Worm (Caenorhabditis elegans) whole organism, late embryonic: ENCODE data around the gene adh-1.

Experiments
- F13H6.1 ChIP-seq: sonication (generic microtip); optimal IDR thresholded peaks from 2 replicates; lab custom pipeline; 2016; ENCODE audit warnings: missing genetic modification characterization, missing compliant biosample characterization
- ama-1 ChIP-seq: fragments of 150-350 bp; optimal IDR thresholded peaks from 2 replicates; lab custom pipeline; 2014
- ceh-31 ChIP-seq: sonication (generic microtip); optimal IDR thresholded peaks from 2 replicates; lab custom pipeline; 2016; ENCODE audit warnings: missing genetic modification characterization, missing compliant biosample characterization
- ceh-9 ChIP-seq: sonication (generic microtip); optimal IDR thresholded peaks from 2 replicates; lab custom pipeline; 2016; ENCODE audit warnings: mild to moderate bottlenecking, missing genetic modification characterization, inconsistent platforms, missing compliant biosample characterization
- dmd-4 ChIP-seq: sonication (generic microtip); optimal IDR thresholded peaks from 2 replicates; lab custom pipeline; 2016; ENCODE audit warnings: borderline replicate concordance, missing genetic modification characterization, missing compliant biosample characterization
- ets-4 ChIP-seq: sonication (generic microtip); optimal IDR thresholded peaks from 2 replicates; lab custom pipeline; 2016; ENCODE audit warnings: missing genetic modification characterization, missing compliant biosample characterization
- fkh-10 ChIP-seq: fragments of 150-350 bp; optimal IDR thresholded peaks from 2 replicates; lab custom pipeline; 2014; ENCODE audit warnings: missing biosample characterization, missing genetic modification reagents, missing genetic modification characterization
- hlh-13 ChIP-seq: fragments of 200-800 bp; sonication (Bioruptor generic); optimal IDR thresholded peaks from 2 replicates; lab custom pipeline; 2018; ENCODE audit warnings: mild to moderate bottlenecking, missing genetic modification characterization, missing compliant biosample characterization
- nhr-11 ChIP-seq: fragments of 150-350 bp; optimal IDR thresholded peaks from 2 replicates; lab custom pipeline; 2014; ENCODE audit warnings: missing biosample characterization, missing genetic modification characterization
- pros-1 ChIP-seq: fragments of 150-350 bp; optimal IDR thresholded peaks from 2 replicates; lab custom pipeline; 2014; ENCODE audit warnings: missing biosample characterization, missing genetic modification reagents, missing genetic modification characterization
- tbx-2 ChIP-seq: sonication (generic microtip); optimal IDR thresholded peaks from 2 replicates; lab custom pipeline; 2016; ENCODE audit warnings: missing genetic modification characterization, missing compliant biosample characterization
- unc-3 ChIP-seq, 2 experiments: fragments of 200-800 bp in 1 of 2; sonication (Bioruptor generic) in 1 of 2; sonication (generic microtip) in 1 of 2; conservative IDR thresholded peaks in 1 of 2; optimal IDR thresholded peaks in 1 of 2; 2 replicates each; pipeline versions ENCODE4 v1.3.6 to Lab custom; 2016 to 2022; ENCODE audit warnings: missing compliant biosample characterization in 2 of 2, missing genetic modification characterization in 2 of 2, missing genetic modification reagents in 1 of 2
- unc-86 ChIP-seq: sonication (generic microtip); optimal IDR thresholded peaks from 2 replicates; lab custom pipeline; 2016; ENCODE audit warnings: missing genetic modification characterization, missing compliant biosample characterization
- ztf-16 ChIP-seq: sonication (generic microtip); optimal IDR thresholded peaks from 2 replicates; lab custom pipeline; 2017; ENCODE audit warnings: missing genetic modification characterization, missing compliant biosample characterization

ce11 chrV:11897604-11898003, 9.6 kb downstream of the adh-1 start:
- no peak for TF ChIP-seq nhr-11 (tag; lab: Kevin White, UChicago)
- no peak for TF ChIP-seq ztf-16 (tag; lab: Kevin White, UChicago)
- no peak for TF ChIP-seq unc-3 (GFP tag; conservative IDR thresholded peaks at IDR 0.05; lab: Robert Waterston, UW)
- no peak for TF ChIP-seq unc-3 (tag; optimal IDR thresholded peaks at IDR 0.05; lab: Kevin White, UChicago)
- no peak for TF ChIP-seq F13H6.1 (tag; lab: Kevin White, UChicago)
- no peak for TF ChIP-seq dmd-4 (tag; lab: Kevin White, UChicago)
- no peak for TF ChIP-seq tbx-2 (tag; lab: Kevin White, UChicago)
- no peak for TF ChIP-seq hlh-13 (GFP tag; lab: Kevin White, UChicago)
- TF ChIP-seq ama-1 (lab: Kevin White, UChicago): no peak
- no peak for TF ChIP-seq ets-4 (tag; lab: Kevin White, UChicago)
- TF ChIP-seq fkh-10: no peak
- TF ChIP-seq ceh-31 (tag; lab: Kevin White, UChicago): no peak
- no peak for TF ChIP-seq ceh-9
- TF ChIP-seq pros-1 (tag; lab: Kevin White, UChicago): no peak
- TF ChIP-seq unc-86 (tag; lab: Kevin White, UChicago): no peak
